Worm (Caenorhabditis elegans) whole organism, L3 larva: Measurements from ENCODE around the gene T20B3.1.

Source experiments
- ZK546.5 ChIP-seq: sonication (generic microtip); optimal IDR thresholded peaks from 2 replicates; lab custom pipeline; 2017; ENCODE audit warnings: missing biosample characterization, missing genetic modification characterization
- ama-1 ChIP-seq: fragments of 150-350 bp; optimal IDR thresholded peaks from 2 replicates; lab custom pipeline; 2018
- elt-1 ChIP-seq: fragments of 150-350 bp; optimal IDR thresholded peaks from 2 replicates; lab custom pipeline; 2014; ENCODE audit warnings: missing biosample characterization, missing genetic modification characterization
- elt-3 ChIP-seq, 3 experiments: fragments of 150-350 bp in 1 of 3; sonication (generic microtip) in 2 of 3; optimal IDR thresholded peaks; 2 replicates in 2 of 3; 4 replicates in 1 of 3; lab custom pipeline; 2014 to 2017; ENCODE audit warnings: missing biosample characterization in 3 of 3, missing genetic modification characterization in 3 of 3
- jun-1 ChIP-seq: fragments of 150-350 bp; optimal IDR thresholded peaks from 2 replicates; lab custom pipeline; 2014; ENCODE audit warnings: missing biosample characterization, missing genetic modification reagents, missing genetic modification characterization
- lin-15B ChIP-seq: fragments of 150-350 bp; optimal IDR thresholded peaks from 2 replicates; lab custom pipeline; 2014; ENCODE audit warnings: missing biosample characterization, missing genetic modification characterization
- mdl-1 ChIP-seq: fragments of 150-350 bp; optimal IDR thresholded peaks from 2 replicates; lab custom pipeline; 2014; ENCODE audit warnings: missing biosample characterization, missing genetic modification characterization
- nhr-76 ChIP-seq: fragments of 150-350 bp; sonication (generic microtip); optimal IDR thresholded peaks from 5 replicates; lab custom pipeline; 2014; ENCODE audit warnings: missing biosample characterization, missing genetic modification characterization
- pha-4 ChIP-seq: fragments of 150-350 bp; optimal IDR thresholded peaks from 2 replicates; lab custom pipeline; 2014; ENCODE audit warnings: missing biosample characterization, missing genetic modification reagents, missing genetic modification characterization
- pqm-1 ChIP-seq: fragments of 150-350 bp; optimal IDR thresholded peaks from 2 replicates; lab custom pipeline; 2017; ENCODE audit warnings: missing biosample characterization, missing genetic modification characterization, inconsistent platforms
- skn-1 ChIP-seq: fragments of 150-350 bp; optimal IDR thresholded peaks from 2 replicates; lab custom pipeline; 2014; ENCODE audit warnings: missing biosample characterization, missing genetic modification characterization
- unc-62 ChIP-seq: fragments of 150-350 bp; sonication (generic microtip); optimal IDR thresholded peaks from 4 replicates; lab custom pipeline; 2014; ENCODE audit warnings: missing biosample characterization, missing genetic modification reagents, missing genetic modification characterization
- ztf-11 ChIP-seq: fragments of 150-350 bp; optimal IDR thresholded peaks from 2 replicates; lab custom pipeline; 2014; ENCODE audit warnings: missing biosample characterization, missing genetic modification characterization

ce11 chrV:16842941-16843340 lies 27.6 kb downstream of the T20B3.1 start, which contains the start of gene clec-25:
- TF ChIP-seq elt-1 (tag; lab: Kevin White, UChicago) (no peak), jun-1 (tag; lab: Kevin White, UChicago) (no peak), nhr-76 (no peak), ztf-11 (tag; lab: Kevin White, UChicago) (no peak), pha-4 (no peak), elt-3 (tag; optimal IDR thresholded peaks at IDR 0.05; lab: Kevin White, UChicago) (no peak), lin-15B (tag; lab: Kevin White, UChicago) (no peak), mdl-1 (tag; lab: Kevin White, UChicago) (no peak), ZK546.5 (tag; lab: Kevin White, UChicago) (no peak), unc-62 (GFP tag; lab: Kevin White, UChicago) (no peak), pqm-1 (tag; lab: Kevin White, UChicago) (no peak), ama-1 (lab: Kevin White, UChicago) (no peak), skn-1 (tag; lab: Kevin White, UChicago) (no peak)
